Fruit fly (Drosophila melanogaster) whole organism, prepupa: ENCODE measurements around the gene morgue.
A peak's percentile ranks its signal among the peaks of the same experiment; 100 is the strongest.

Experiments used
- Blimp-1 ChIP-seq: fragments of 200-800 bp; sonication (Bioruptor generic); optimal IDR thresholded peaks from 3 replicates; lab custom pipeline; 2017; ENCODE audit warnings: missing biosample characterization, missing genetic modification characterization, mild to moderate bottlenecking, moderate library complexity, missing genetic modification reagents
- CG10631 ChIP-seq: fragments of 200-800 bp; sonication (Bioruptor generic); optimal IDR thresholded peaks from 2 replicates; lab custom pipeline; 2016; ENCODE audit warnings: missing biosample characterization, missing genetic modification characterization
- CG10669 ChIP-seq: fragments of 200-800 bp; sonication (Bioruptor generic); optimal IDR thresholded peaks from 3 replicates; lab custom pipeline; 2018; ENCODE audit warnings: missing biosample characterization, mild to moderate bottlenecking, missing genetic modification characterization, moderate library complexity
- CG11294 ChIP-seq: fragments of 200-800 bp; sonication (Bioruptor generic); IDR thresholded peaks from 2 replicates; pipeline ENCODE4 v1.3.6; 2022; ENCODE audit warnings: missing biosample characterization, missing genetic modification characterization
- CG11762 ChIP-seq: fragments of 200-800 bp; sonication (Bioruptor generic); optimal IDR thresholded peaks from 3 replicates; lab custom pipeline; 2016; ENCODE audit warnings: missing biosample characterization, missing genetic modification characterization; ENCODE audit not compliant: insufficient read depth
- CG11902 ChIP-seq: fragments of 200-800 bp; sonication (Bioruptor generic); optimal IDR thresholded peaks from 3 replicates; lab custom pipeline; 2016; ENCODE audit warnings: missing biosample characterization, missing genetic modification characterization
- CG15336 ChIP-seq: fragments of 200-800 bp; sonication (Bioruptor generic); IDR thresholded peaks from 2 replicates; pipeline ENCODE4 v1.3.6; 2022; ENCODE audit warnings: missing biosample characterization, missing genetic modification characterization
- CG1621 ChIP-seq: fragments of 200-800 bp; sonication (Bioruptor generic); optimal IDR thresholded peaks from 3 replicates; lab custom pipeline; 2018; ENCODE audit warnings: missing biosample characterization, mild to moderate bottlenecking, missing genetic modification characterization
- CG16779 ChIP-seq: fragments of 200-800 bp; sonication (Bioruptor generic); optimal IDR thresholded peaks from 3 replicates; lab custom pipeline; 2017; ENCODE audit warnings: missing biosample characterization, mild to moderate bottlenecking, missing genetic modification characterization
- CG34406 ChIP-seq: fragments of 200-800 bp; sonication (Bioruptor generic); optimal IDR thresholded peaks from 3 replicates; lab custom pipeline; 2016; ENCODE audit warnings: missing biosample characterization, missing genetic modification characterization
- CG3919 ChIP-seq: fragments of 200-800 bp; sonication (Bioruptor generic); optimal IDR thresholded peaks from 3 replicates; lab custom pipeline; 2016; ENCODE audit warnings: missing biosample characterization, missing genetic modification characterization
- CG6163 ChIP-seq: fragments of 200-800 bp; sonication (Bioruptor generic); IDR thresholded peaks from 3 replicates; pipeline ENCODE4 v1.3.6; 2022; ENCODE audit warnings: missing biosample characterization, missing genetic modification characterization
- CG6276 ChIP-seq: fragments of 200-800 bp; sonication (Bioruptor generic); optimal IDR thresholded peaks from 2 replicates; lab custom pipeline; 2017; ENCODE audit warnings: missing biosample characterization, mild to moderate bottlenecking, missing genetic modification characterization
- CG6792 ChIP-seq: fragments of 200-800 bp; sonication (Bioruptor generic); optimal IDR thresholded peaks from 3 replicates; lab custom pipeline; 2016; ENCODE audit warnings: missing biosample characterization, missing genetic modification characterization
- CG6854 ChIP-seq: fragments of 200-800 bp; sonication (Bioruptor generic); optimal IDR thresholded peaks from 2 replicates; lab custom pipeline; 2017; ENCODE audit warnings: missing biosample characterization, mild to moderate bottlenecking, missing genetic modification characterization
- CG7368 ChIP-seq: fragments of 200-800 bp; sonication (Bioruptor generic); optimal IDR thresholded peaks from 3 replicates; lab custom pipeline; 2016; ENCODE audit warnings: missing biosample characterization, missing genetic modification characterization
- CG8119 ChIP-seq: fragments of 200-800 bp; sonication (Bioruptor generic); IDR thresholded peaks from 3 replicates; pipeline ENCODE4 v1.3.6; 2022; ENCODE audit warnings: missing biosample characterization, missing genetic modification characterization
- CG8632 ChIP-seq: fragments of 200-800 bp; sonication (Bioruptor generic); optimal IDR thresholded peaks from 3 replicates; lab custom pipeline; 2016; ENCODE audit warnings: missing biosample characterization, missing genetic modification characterization
- CG9139 ChIP-seq: fragments of 200-800 bp; sonication (Bioruptor generic); optimal IDR thresholded peaks from 3 replicates; lab custom pipeline; 2017; ENCODE audit warnings: missing biosample characterization, mild to moderate bottlenecking, missing genetic modification characterization
- Eip75B ChIP-seq: fragments of 200-800 bp; sonication (Bioruptor generic); optimal IDR thresholded peaks from 3 replicates; lab custom pipeline; 2016; ENCODE audit warnings: missing biosample characterization, missing genetic modification characterization
- Eip78C ChIP-seq: fragments of 200-800 bp; sonication (Bioruptor generic); peaks from one replicate; lab custom pipeline; 2016; ENCODE audit warnings: missing biosample characterization, missing genetic modification characterization
- Eip93F ChIP-seq: fragments of 200-800 bp; sonication (Bioruptor generic); optimal IDR thresholded peaks from 2 replicates; lab custom pipeline; 2016; ENCODE audit warnings: missing biosample characterization, mild to moderate bottlenecking, missing genetic modification characterization
- Ets21C ChIP-seq: fragments of 200-800 bp; sonication (Bioruptor generic); optimal IDR thresholded peaks from 3 replicates; lab custom pipeline; 2016; ENCODE audit warnings: missing biosample characterization, missing genetic modification characterization
- Ets96B ChIP-seq: fragments of 200-800 bp; optimal IDR thresholded peaks from 2 replicates; lab custom pipeline; 2019; ENCODE audit warnings: missing biosample characterization, mild to moderate bottlenecking, missing genetic modification characterization, moderate library complexity
- Hr38 ChIP-seq: sonication (Bioruptor generic); optimal IDR thresholded peaks from 2 replicates; lab custom pipeline; 2016; ENCODE audit warnings: missing biosample characterization, missing genetic modification characterization
- Hr4 ChIP-seq: fragments of 200-800 bp; sonication (Bioruptor generic); optimal IDR thresholded peaks from 3 replicates; lab custom pipeline; 2016; ENCODE audit warnings: missing biosample characterization, missing genetic modification characterization
- Met ChIP-seq: fragments of 200-800 bp; sonication (Bioruptor generic); optimal IDR thresholded peaks from 3 replicates; lab custom pipeline; 2016; ENCODE audit warnings: missing biosample characterization, missing genetic modification characterization
- OdsH ChIP-seq: fragments of 200-800 bp; sonication (Bioruptor generic); optimal IDR thresholded peaks from 3 replicates; lab custom pipeline; 2016; ENCODE audit warnings: missing biosample characterization, missing genetic modification characterization
- Smox ChIP-seq: fragments of 200-800 bp; sonication (Bioruptor generic); optimal IDR thresholded peaks from 3 replicates; lab custom pipeline; 2016; ENCODE audit warnings: missing biosample characterization, missing genetic modification characterization
- Sox102F ChIP-seq: fragments of 200-800 bp; sonication (Bioruptor generic); optimal IDR thresholded peaks from 2 replicates; lab custom pipeline; 2016; ENCODE audit warnings: missing biosample characterization, mild to moderate bottlenecking, missing genetic modification characterization
- Sox14 ChIP-seq: fragments of 200-800 bp; sonication (Bioruptor generic); optimal IDR thresholded peaks from 3 replicates; lab custom pipeline; 2016; ENCODE audit warnings: missing biosample characterization, missing genetic modification characterization
- Sox15 ChIP-seq: fragments of 200-800 bp; sonication (Bioruptor generic); optimal IDR thresholded peaks from 3 replicates; lab custom pipeline; 2016; ENCODE audit warnings: missing biosample characterization, missing genetic modification characterization
- achi ChIP-seq: fragments of 200-800 bp; sonication (Bioruptor generic); optimal IDR thresholded peaks from 3 replicates; lab custom pipeline; 2016; ENCODE audit warnings: missing biosample characterization, missing genetic modification characterization
- acj6 ChIP-seq: fragments of 200-800 bp; sonication (Bioruptor generic); optimal IDR thresholded peaks from 3 replicates; lab custom pipeline; 2016; ENCODE audit warnings: missing biosample characterization, missing genetic modification characterization
- cyc ChIP-seq: fragments of 200-800 bp; sonication (Bioruptor generic); optimal IDR thresholded peaks from 3 replicates; lab custom pipeline; 2016; ENCODE audit warnings: missing biosample characterization, missing genetic modification characterization
- dac ChIP-seq: fragments of 200-800 bp; sonication (Bioruptor generic); optimal IDR thresholded peaks from 2 replicates; lab custom pipeline; 2017; ENCODE audit warnings: missing biosample characterization, mild to moderate bottlenecking, missing genetic modification characterization
- dsx ChIP-seq: fragments of 200-800 bp; optimal IDR thresholded peaks from 3 replicates; lab custom pipeline; 2019; ENCODE audit warnings: missing biosample characterization, mild to moderate bottlenecking, missing genetic modification characterization, moderate library complexity; ENCODE audit not compliant: poor library complexity, severe bottlenecking
- eg ChIP-seq: fragments of 200-800 bp; sonication (Bioruptor generic); IDR thresholded peaks from 3 replicates; pipeline ENCODE4 v1.3.6; 2022; ENCODE audit warnings: missing biosample characterization, missing genetic modification characterization
- esn ChIP-seq: fragments of 200-800 bp; sonication (Bioruptor generic); optimal IDR thresholded peaks from 2 replicates; lab custom pipeline; 2016; ENCODE audit warnings: missing biosample characterization, mild to moderate bottlenecking, missing genetic modification characterization, moderate library complexity
- fd59A ChIP-seq: fragments of 200-800 bp; sonication (Bioruptor generic); optimal IDR thresholded peaks from 2 replicates; lab custom pipeline; 2017; ENCODE audit warnings: missing biosample characterization, mild to moderate bottlenecking, missing genetic modification characterization, missing genetic modification reagents
- fkh ChIP-seq: fragments of 200-800 bp; sonication (Bioruptor generic); optimal IDR thresholded peaks from 3 replicates; lab custom pipeline; 2017; ENCODE audit warnings: missing biosample characterization, mild to moderate bottlenecking, missing genetic modification characterization, moderate library complexity
- lz ChIP-seq: fragments of 200-800 bp; sonication (Bioruptor generic); optimal IDR thresholded peaks from 3 replicates; lab custom pipeline; 2016; ENCODE audit warnings: missing biosample characterization, missing genetic modification characterization
- net ChIP-seq: fragments of 200-800 bp; sonication (Bioruptor generic); optimal IDR thresholded peaks from 3 replicates; lab custom pipeline; 2016; ENCODE audit warnings: missing biosample characterization, missing genetic modification characterization
- pdm3 ChIP-seq: fragments of 200-800 bp; sonication (Bioruptor generic); optimal IDR thresholded peaks from 3 replicates; lab custom pipeline; 2016; ENCODE audit warnings: missing biosample characterization, missing genetic modification characterization
- salr ChIP-seq, 2 experiments: fragments of 200-800 bp; sonication (Bioruptor generic); optimal IDR thresholded peaks; 3 replicates each; lab custom pipeline; 2016 to 2018; ENCODE audit warnings: missing biosample characterization in 2 of 2, missing genetic modification characterization in 2 of 2, mild to moderate bottlenecking in 1 of 2
- ss ChIP-seq, 2 experiments: fragments of 200-800 bp; sonication (Bioruptor generic); optimal IDR thresholded peaks; 2 replicates in 1 of 2; 3 replicates in 1 of 2; lab custom pipeline; 2017 to 2018; ENCODE audit warnings: mild to moderate bottlenecking in 2 of 2, missing biosample characterization in 2 of 2, missing genetic modification characterization in 2 of 2, moderate library complexity in 1 of 2
- svp ChIP-seq: fragments of 200-800 bp; sonication (Bioruptor generic); peaks from one replicate; lab custom pipeline; 2016; ENCODE audit warnings: missing biosample characterization, missing genetic modification characterization
- topi ChIP-seq: fragments of 200-800 bp; sonication (Bioruptor generic); optimal IDR thresholded peaks from 3 replicates; lab custom pipeline; 2016; ENCODE audit warnings: missing biosample characterization, missing genetic modification characterization
- vri ChIP-seq: fragments of 200-800 bp; sonication (Bioruptor generic); optimal IDR thresholded peaks from 3 replicates; lab custom pipeline; 2016; ENCODE audit warnings: missing biosample characterization, mild to moderate bottlenecking, missing genetic modification characterization

The morgue gene

dm6 chr2L:4463323-4463722, 18.8 kb upstream of the morgue start, which contains the start of the genes CG15443 and Paris:
Gene CG15443 (minus strand): TSS chr2L:4463447.
Gene Paris (plus strand): TSS chr2L:4463611.
- no peak for TF ChIP-seq CG1621 (tag; lab: Kevin White, UChicago)
- TF ChIP-seq Eip78C (GFP tag; lab: Kevin White, UChicago): peak; percentile 32
- TF ChIP-seq CG11902 (GFP tag; lab: Kevin White, UChicago): no peak
- TF ChIP-seq CG6163 (GFP tag; lab: Robert Waterston, UW): no peak
- no peak for TF ChIP-seq Met
- TF ChIP-seq lz (GFP tag; lab: Kevin White, UChicago): no peak
- no peak for TF ChIP-seq CG10669 (GFP tag; lab: Kevin White, UChicago)
- TF ChIP-seq CG3919 (GFP tag; lab: Kevin White, UChicago): no peak
- TF ChIP-seq Sox15 (GFP tag; lab: Kevin White, UChicago): no peak
- peak; percentile 36 for TF ChIP-seq fkh (GFP tag; lab: Kevin White, UChicago)
- TF ChIP-seq CG9139: no peak
- TF ChIP-seq Sox102F (GFP tag; lab: Kevin White, UChicago): no peak
- no peak for TF ChIP-seq salr (GFP tag; optimal IDR thresholded peaks at IDR 0.05; lab: Kevin White, UChicago)
- no peak for TF ChIP-seq Ets96B (tag; lab: Kevin White, UChicago)
- TF ChIP-seq eg (GFP tag; lab: Robert Waterston, UW): no peak
- TF ChIP-seq CG8632: no peak
- no peak for TF ChIP-seq CG7368

dm6 chr2L:4459543-4459942, 15.1 kb upstream of the morgue start, which contains the start of the genes mRpL27 and CG15435:
Gene mRpL27 (minus strand): TSS chr2L:4459638.
Gene CG15435 (plus strand): TSS chr2L:4459729.
- TF ChIP-seq Blimp-1 (no peak), Eip78C (GFP tag; lab: Kevin White, UChicago) (peak; percentile 77), esn (GFP tag; lab: Kevin White, UChicago) (peak; percentile 41), Eip93F (GFP tag; lab: Kevin White, UChicago) (no peak), dac (GFP tag; lab: Kevin White, UChicago) (no peak), CG15336 (no peak), CG34406 (no peak), achi (GFP tag; lab: Kevin White, UChicago) (no peak), CG11294 (no peak), Smox (GFP tag; lab: Kevin White, UChicago) (no peak), svp (peak; percentile 92), CG10669 (GFP tag; lab: Kevin White, UChicago) (no peak), Hr38 (GFP tag; lab: Kevin White, UChicago) (no peak), topi (GFP tag; lab: Kevin White, UChicago) (peak; percentile 23), CG11762 (GFP tag; lab: Kevin White, UChicago) (no peak), net (GFP tag; lab: Kevin White, UChicago) (no peak), fkh (GFP tag; lab: Kevin White, UChicago) (peak; percentile 86), CG9139 (no peak), ss (GFP tag; optimal IDR thresholded peaks at IDR 0.05; lab: Kevin White, UChicago) (no peak), Ets21C (GFP tag; lab: Kevin White, UChicago) (no peak), CG10631 (GFP tag; lab: Kevin White, UChicago) (no peak), eg (GFP tag; lab: Robert Waterston, UW) (no peak), Ets96B (tag; lab: Kevin White, UChicago) (peak; percentile 4), Sox102F (GFP tag; lab: Kevin White, UChicago) (no peak), CG6276 (no peak), OdsH (GFP tag; lab: Kevin White, UChicago) (no peak), cyc (GFP tag; lab: Kevin White, UChicago) (no peak), vri (GFP tag; lab: Kevin White, UChicago) (no peak), dsx (GFP tag; lab: Kevin White, UChicago) (no peak), CG6792 (no peak), fd59A (no peak), Hr4 (GFP tag; lab: Kevin White, UChicago) (no peak), CG8119 (no peak), CG8632 (no peak), CG6854 (no peak), Met (no peak), Eip75B (no peak), CG6163 (GFP tag; lab: Robert Waterston, UW) (no peak), acj6 (GFP tag; lab: Kevin White, UChicago) (no peak), pdm3 (GFP tag; lab: Kevin White, UChicago) (no peak), Sox14 (GFP tag; lab: Kevin White, UChicago) (peak; percentile 50), CG16779 (tag; lab: Kevin White, UChicago) (no peak), Sox15 (GFP tag; lab: Kevin White, UChicago) (no peak)
